Fruit fly (Drosophila melanogaster): ENCODE results near the gene CG15347.

CG15347 gene

DNA sequence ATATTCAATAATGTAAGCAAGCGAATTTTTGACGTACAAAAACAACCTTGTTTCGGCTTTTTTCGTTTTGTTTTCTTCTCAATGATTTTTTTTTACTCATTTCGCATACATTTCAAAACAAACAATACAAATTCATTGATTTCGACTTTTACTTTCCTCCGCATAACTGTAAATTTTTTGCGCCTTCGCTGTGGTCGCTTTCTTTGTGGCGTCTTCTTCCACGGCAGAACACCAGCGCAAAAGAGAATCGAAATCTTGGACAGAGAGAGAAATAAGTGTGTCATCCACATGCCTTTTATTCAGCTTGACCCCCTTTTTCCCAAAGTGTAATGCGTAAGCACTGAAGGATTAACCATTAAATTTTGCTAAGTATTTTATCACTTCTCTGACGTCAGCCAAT lies 46.3 kb downstream of the CG15347 start:
- no peak for TF ChIP-seq Myc (optimal IDR thresholded peaks at IDR 0.05)
- TF ChIP-seq insv (optimal IDR thresholded peaks at IDR 0.05), result no peak
- TF ChIP-seq psq (optimal IDR thresholded peaks at IDR 0.05), result no peak
- TF ChIP-seq ttk (optimal IDR thresholded peaks at IDR 0.05), result no peak
- no peak for TF ChIP-seq Sin3A (optimal IDR thresholded peaks at IDR 0.05)
- TF ChIP-seq h (optimal IDR thresholded peaks at IDR 0.05), result no peak

DNA sequence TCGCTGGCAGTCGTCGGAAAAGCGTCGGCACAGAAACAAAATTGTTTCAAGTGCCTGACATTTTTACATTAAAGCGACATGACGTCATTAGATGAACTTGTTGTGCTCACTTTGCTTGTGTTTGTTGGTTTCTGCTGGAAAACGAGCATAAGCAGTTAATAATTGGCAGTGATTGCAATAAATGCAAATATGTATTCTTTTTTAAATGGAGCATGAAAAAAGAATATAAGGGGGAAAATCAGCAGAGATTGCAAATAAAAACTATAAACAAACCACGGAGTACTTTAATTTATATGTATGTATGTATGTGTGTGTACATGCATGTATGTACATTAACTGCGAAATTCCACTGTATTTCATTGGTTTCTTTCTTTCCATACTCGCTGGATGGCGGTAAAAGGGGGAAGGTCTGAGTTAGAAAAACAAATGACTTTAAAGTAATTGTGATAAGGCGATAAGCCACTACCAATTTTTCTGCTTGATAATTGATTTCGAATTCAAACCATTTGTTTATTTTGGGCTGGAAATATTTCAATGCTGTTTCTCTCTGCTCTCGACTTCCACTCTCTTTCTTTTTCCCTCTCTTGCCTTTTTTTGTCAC lies 47.1 kb downstream of the CG15347 start:
- no peak for TF ChIP-seq psq (optimal IDR thresholded peaks at IDR 0.05)
- no peak for TF ChIP-seq h (optimal IDR thresholded peaks at IDR 0.05)
- TF ChIP-seq Sin3A (optimal IDR thresholded peaks at IDR 0.05), result no peak
- TF ChIP-seq insv (optimal IDR thresholded peaks at IDR 0.05), result no peak
- TF ChIP-seq ttk (optimal IDR thresholded peaks at IDR 0.05), result no peak
- no peak for TF ChIP-seq Myc (optimal IDR thresholded peaks at IDR 0.05)

DNA sequence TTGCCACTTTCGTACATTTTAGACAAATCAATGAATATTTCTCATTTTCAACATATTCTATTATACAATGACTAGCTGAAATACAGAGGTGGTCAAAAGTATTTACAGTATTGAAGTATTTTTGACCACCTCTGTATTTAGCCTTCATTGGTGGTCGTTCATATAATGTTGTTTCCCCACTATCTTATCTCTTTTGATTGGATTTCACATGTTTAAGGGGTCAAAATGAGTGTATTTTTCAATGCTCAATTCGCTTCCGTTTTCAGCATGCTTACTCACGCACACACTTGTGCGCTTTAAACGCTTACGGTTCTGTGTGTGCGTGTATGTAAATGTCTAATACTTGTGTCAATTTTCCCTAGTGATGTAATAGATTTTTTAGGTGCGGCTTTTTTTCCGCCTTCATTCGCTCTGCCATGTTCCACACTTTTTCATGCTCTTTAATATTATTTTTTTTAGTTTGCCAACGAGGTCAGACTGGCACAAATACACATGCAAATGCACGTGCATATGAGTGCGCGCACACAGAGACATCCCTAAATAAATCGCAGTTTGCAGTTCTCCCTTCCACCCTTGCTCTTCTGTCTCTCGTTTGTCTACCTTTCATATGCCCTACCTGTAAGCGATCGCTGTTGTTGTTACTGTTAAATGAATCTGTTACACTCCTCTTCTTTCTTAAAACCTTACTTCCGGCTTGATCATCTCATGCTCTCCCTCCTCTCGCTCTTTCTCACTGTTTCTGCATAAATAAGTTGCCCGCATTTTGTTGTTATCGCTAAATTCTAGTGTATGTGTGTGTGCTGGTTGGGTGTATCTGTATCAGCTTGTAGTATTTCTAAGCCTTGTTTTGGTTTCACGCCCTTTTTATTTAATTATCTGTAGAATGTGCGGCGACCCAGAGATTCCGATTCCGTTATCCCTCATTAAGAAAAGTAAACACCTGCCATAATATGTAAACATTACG lies 48.2 kb downstream of the CG15347 start:
- TF ChIP-seq psq (optimal IDR thresholded peaks at IDR 0.05) (no peak), h (optimal IDR thresholded peaks at IDR 0.05) (no peak)

DNA sequence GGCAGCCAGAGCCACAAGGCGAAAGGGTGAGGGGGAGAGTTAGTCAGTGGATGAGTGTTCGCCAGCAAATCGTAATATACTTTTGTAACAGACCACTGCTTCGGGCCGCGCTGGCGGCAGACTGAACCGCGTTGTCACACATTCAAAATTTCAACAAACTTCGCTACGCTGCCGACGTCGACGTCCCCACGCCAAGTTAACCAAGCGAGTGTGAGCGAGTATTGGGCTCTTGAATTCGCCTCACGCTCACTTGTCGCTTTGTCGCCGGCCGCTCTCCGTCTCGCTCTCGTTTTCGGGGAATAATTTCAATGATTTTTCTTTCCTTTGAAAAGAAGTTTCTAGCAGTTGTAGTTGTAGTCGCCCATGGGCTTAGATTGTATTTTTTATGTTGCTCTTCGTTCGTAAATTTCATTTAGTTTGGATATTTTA lies 49.2 kb downstream of the CG15347 start, which contains the start of gene lawc:
Gene lawc (minus strand): TSS at position 127 of the 429 bp plus-strand sequence.
- TF ChIP-seq insv (optimal IDR thresholded peaks at IDR 0.05), result no peak
- TF ChIP-seq Myc (optimal IDR thresholded peaks at IDR 0.05), result no peak

DNA sequence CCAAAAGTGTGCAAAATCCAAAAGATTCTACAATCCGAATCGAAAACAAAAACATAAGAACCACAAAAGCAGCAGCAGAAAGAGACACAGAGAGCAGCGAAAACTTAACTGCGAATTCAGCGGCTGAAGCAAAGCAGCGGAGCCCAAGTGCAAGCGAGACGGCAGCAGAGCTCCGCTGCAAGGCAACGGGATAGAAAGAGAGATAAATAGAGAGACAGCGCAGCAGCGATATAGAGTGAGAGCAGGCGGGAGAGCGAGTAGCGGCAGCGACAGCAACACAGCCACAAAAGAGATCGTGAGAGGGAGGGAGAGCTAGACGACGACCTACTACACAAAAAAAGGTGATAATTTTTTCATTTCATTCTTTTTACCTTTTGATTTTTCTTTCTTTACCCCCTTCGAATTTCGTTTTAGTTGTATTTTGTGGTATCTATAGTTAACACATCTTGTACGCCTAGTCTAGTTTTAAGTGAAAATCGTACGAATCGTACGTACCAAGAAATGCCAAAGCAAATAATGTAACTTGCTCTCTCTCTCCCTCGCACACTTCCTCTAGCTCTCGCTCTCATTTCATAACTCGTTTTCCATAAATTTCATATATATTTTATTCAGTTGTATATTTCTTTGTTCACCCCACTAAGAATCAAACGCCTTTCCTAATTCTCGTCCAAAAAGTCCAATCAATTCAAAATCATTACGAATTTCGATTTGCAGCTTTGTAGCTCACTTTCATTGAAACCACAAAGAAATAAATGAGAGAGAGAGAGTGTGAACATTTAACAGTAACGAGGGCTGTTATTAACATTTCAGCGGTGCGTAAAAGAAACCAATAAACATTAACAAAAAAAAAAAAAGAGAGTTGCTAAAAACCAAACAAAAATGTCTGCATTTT lies 50.1 kb downstream of the CG15347 start:
- no peak for TF ChIP-seq insv (optimal IDR thresholded peaks at IDR 0.05)
- TF ChIP-seq h (optimal IDR thresholded peaks at IDR 0.05), result no peak
- no peak for TF ChIP-seq ttk (optimal IDR thresholded peaks at IDR 0.05)
- TF ChIP-seq Sin3A (optimal IDR thresholded peaks at IDR 0.05), result no peak
- TF ChIP-seq psq (optimal IDR thresholded peaks at IDR 0.05), result no peak
- no peak for TF ChIP-seq Myc (optimal IDR thresholded peaks at IDR 0.05)

DNA sequence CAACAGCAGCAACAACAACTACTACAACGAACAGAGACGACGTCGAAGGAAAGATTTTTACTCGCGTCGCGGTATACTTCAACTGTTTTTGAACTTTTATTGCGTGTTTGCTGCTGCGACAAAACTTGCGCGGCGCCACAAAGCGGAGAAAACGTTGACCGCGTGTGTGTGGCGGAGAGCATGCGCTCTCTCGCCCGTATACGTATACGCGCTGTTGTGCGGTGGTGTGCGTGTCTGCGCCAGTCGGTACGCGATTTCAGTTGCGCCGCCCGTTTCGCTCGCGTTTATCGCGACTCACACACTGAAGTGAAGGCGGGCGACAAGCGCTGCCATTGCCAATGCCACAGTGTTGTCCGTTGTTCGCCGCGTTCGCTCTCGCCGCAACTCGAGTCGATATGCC lies 50.9 kb downstream of the CG15347 start:
- TF ChIP-seq ttk (optimal IDR thresholded peaks at IDR 0.05), result no peak
- TF ChIP-seq h (optimal IDR thresholded peaks at IDR 0.05), result no peak
- no peak for TF ChIP-seq psq (optimal IDR thresholded peaks at IDR 0.05)
- no peak for TF ChIP-seq Sin3A (optimal IDR thresholded peaks at IDR 0.05)
- TF ChIP-seq insv (optimal IDR thresholded peaks at IDR 0.05), result no peak
- no peak for TF ChIP-seq Myc (optimal IDR thresholded peaks at IDR 0.05)

DNA sequence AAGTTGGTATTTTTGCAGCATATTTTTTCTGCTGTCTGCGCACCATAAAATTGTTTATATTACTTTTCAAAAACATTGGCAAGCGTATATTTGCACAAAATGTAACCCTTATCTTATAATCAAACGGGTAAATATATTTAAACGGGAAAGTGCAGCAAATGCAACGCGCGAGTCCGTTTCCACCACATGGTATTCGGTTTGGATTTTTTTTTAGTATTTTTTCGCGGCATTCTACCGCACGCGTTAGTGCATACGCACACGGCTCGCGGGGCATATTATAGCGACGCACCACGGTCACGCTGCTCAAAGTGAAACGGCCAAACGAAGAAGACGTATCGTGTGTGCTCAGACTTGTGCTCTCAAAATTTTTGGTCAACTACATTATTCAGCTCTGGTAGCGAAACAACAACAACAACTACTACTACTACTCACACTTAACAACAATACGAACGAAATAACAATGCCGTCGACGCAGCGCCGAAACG lies 51.7 kb downstream of the CG15347 start, which contains the start of gene Trf2:
Gene Trf2 (plus strand): TSS at position 302 of the 485 bp plus-strand sequence.
- TF ChIP-seq psq (optimal IDR thresholded peaks at IDR 0.05) (no peak), h (optimal IDR thresholded peaks at IDR 0.05) (no peak), Sin3A (optimal IDR thresholded peaks at IDR 0.05) (no peak), ttk (optimal IDR thresholded peaks at IDR 0.05) (no peak)
